Worm (Caenorhabditis elegans): ENCODE results near the gene ins-13.
A peak's percentile ranks its signal among the peaks of the same experiment; 100 is the strongest.

The ins-13 gene

ce11 chrII:5517643-5518042, 27.0 kb downstream of the ins-13 start, which contains the start of gene ZK177.9:
ZK177.9 (minus strand) TSS chrII:5517743.
- TF ChIP-seq nhr-77 (tag; optimal IDR thresholded peaks at IDR 0.05): no peak
- TF ChIP-seq elt-3 (tag; optimal IDR thresholded peaks at IDR 0.05): no peak
- TF ChIP-seq skn-1 (tag; optimal IDR thresholded peaks at IDR 0.05): no peak
- TF ChIP-seq tbx-2 (tag; optimal IDR thresholded peaks at IDR 0.05): no peak
- TF ChIP-seq fos-1 (tag; optimal IDR thresholded peaks at IDR 0.05): no peak
- TF ChIP-seq nhr-19 (GFP tag; conservative IDR thresholded peaks at IDR 0.05): no peak
- no peak for TF ChIP-seq dpl-1 (GFP tag; optimal IDR thresholded peaks at IDR 0.05)
- TF ChIP-seq blmp-1 (tag; optimal IDR thresholded peaks at IDR 0.05): no peak
- TF ChIP-seq unc-130 (tag; optimal IDR thresholded peaks at IDR 0.05): no peak
- TF ChIP-seq unc-86 (tag; optimal IDR thresholded peaks at IDR 0.05): no peak
- TF ChIP-seq ets-5 (GFP tag; IDR thresholded peaks at IDR 0.05): no peak

ce11 chrII:5515542-5515941, 29.1 kb downstream of the ins-13 start, which contains the start of gene ZK177.3:
ZK177.3 (plus strand) TSS chrII:5515842.
- TF ChIP-seq efl-1 (optimal IDR thresholded peaks at IDR 0.05) (no peak), efl-1 (GFP tag; optimal IDR thresholded peaks at IDR 0.05 in 1 of 2) (peak in 1 of 2 experiments; percentile 47), hlh-4 (tag; optimal IDR thresholded peaks at IDR 0.05) (no peak), elt-2 (tag; optimal IDR thresholded peaks at IDR 0.05) (peak; percentile 34)

- no peak for TF ChIP-seq lin-14 (GFP tag; optimal IDR thresholded peaks at IDR 0.05)
- TF ChIP-seq elt-2 (tag; optimal IDR thresholded peaks at IDR 0.05): peak; percentile 53
Measured at ce11 chrII:5514846-5515245, 29.8 kb downstream of the ins-13 start, which contains the start of gene sahd-1. sahd-1 (minus strand) TSS chrII:5514945.

- TF ChIP-seq elt-2 (tag; optimal IDR thresholded peaks at IDR 0.05) (peak; percentile 99), lin-35 (GFP tag; optimal IDR thresholded peaks at IDR 0.05) (peak in 1 of 2 experiments; percentile 35), efl-1 (optimal IDR thresholded peaks at IDR 0.05) (no peak), efl-1 (GFP tag; optimal IDR thresholded peaks at IDR 0.05 in 1 of 2) (peak in 1 of 2 experiments; percentile 74), aha-1 (tag; optimal IDR thresholded peaks at IDR 0.05) (no peak), pqm-1 (tag; optimal IDR thresholded peaks at IDR 0.05) (peak; percentile 19), isw-1 (GFP tag; IDR thresholded peaks at IDR 0.05) (no peak)
Measured at ce11 chrII:5512473-5513097, 32.1 kb downstream of the ins-13 start.

ce11 chrII:5511417-5512353, 33.0 kb downstream of the ins-13 start:
- no peak for TF ChIP-seq nhr-76 (tag; optimal IDR thresholded peaks at IDR 0.05)
- TF ChIP-seq mef-2 (tag; optimal IDR thresholded peaks at IDR 0.05): no peak
- no peak for TF ChIP-seq snpc-4 (tag; optimal IDR thresholded peaks at IDR 0.05)
- TF ChIP-seq vab-15 (tag; optimal IDR thresholded peaks at IDR 0.05): no peak
- no peak for TF ChIP-seq mab-9 (GFP tag; IDR thresholded peaks at IDR 0.05)
- TF ChIP-seq pag-3 (tag; optimal IDR thresholded peaks at IDR 0.05; ENCODE audit: borderline replicate concordance, insufficient read depth): no peak
- TF ChIP-seq zip-4 (GFP tag; optimal IDR thresholded peaks at IDR 0.05): no peak
- TF ChIP-seq ztf-11 (tag; optimal IDR thresholded peaks at IDR 0.05): peak in 1 of 2 experiments; percentile 35
- TF ChIP-seq unc-130 (tag; optimal IDR thresholded peaks at IDR 0.05): no peak
- no peak for TF ChIP-seq ama-1 (optimal IDR thresholded peaks at IDR 0.05)
- TF ChIP-seq nhr-11 (tag; optimal IDR thresholded peaks at IDR 0.05): no peak
- no peak for TF ChIP-seq unc-30 (tag; optimal IDR thresholded peaks at IDR 0.05)
- TF ChIP-seq ets-5 (GFP tag; IDR thresholded peaks at IDR 0.05): no peak
- no peak for TF ChIP-seq C34B4.2 (tag; optimal IDR thresholded peaks at IDR 0.05)
- peak; percentile 17 for TF ChIP-seq swsn-7 (tag; optimal IDR thresholded peaks at IDR 0.05)
- peak; percentile 54 for TF ChIP-seq lir-3 (tag; optimal IDR thresholded peaks at IDR 0.05; ENCODE audit: poor library complexity)
- no peak for TF ChIP-seq lin-15B (tag; optimal IDR thresholded peaks at IDR 0.05)
- TF ChIP-seq ces-1 (GFP tag; optimal IDR thresholded peaks at IDR 0.05): no peak
- TF ChIP-seq egl-13 (tag; optimal IDR thresholded peaks at IDR 0.05): peak; percentile 52
- TF ChIP-seq lin-14 (GFP tag; optimal IDR thresholded peaks at IDR 0.05): peak; percentile 71
- no peak for TF ChIP-seq jun-1 (tag; optimal IDR thresholded peaks at IDR 0.05)
- peak; percentile 59 for TF ChIP-seq nhr-47 (tag; optimal IDR thresholded peaks at IDR 0.05)
- no peak for TF ChIP-seq fkh-10 (GFP tag; optimal IDR thresholded peaks at IDR 0.05)
- TF ChIP-seq fos-1 (tag; optimal IDR thresholded peaks at IDR 0.05): no peak
- no peak for TF ChIP-seq skn-1 (tag; optimal IDR thresholded peaks at IDR 0.05)
- TF ChIP-seq unc-62 (GFP tag; optimal IDR thresholded peaks at IDR 0.05): no peak
- no peak for TF ChIP-seq nhr-20 (tag; optimal IDR thresholded peaks at IDR 0.05)
